Fruit fly (Drosophila melanogaster) whole organism, embryonic: ENCODE results near the gene CG10337.

Experiments
- B-H1 ChIP-seq: fragments of 200-800 bp; sonication (Bioruptor generic); IDR thresholded peaks from 3 replicates; pipeline ENCODE4 v1.3.6; 2022; ENCODE audit warnings: missing biosample characterization, missing genetic modification characterization
- Bgb ChIP-seq: fragments of 200-800 bp; sonication (Bioruptor generic); IDR thresholded peaks from 2 replicates; pipeline ENCODE4 v1.3.6; 2022; ENCODE audit warnings: missing biosample characterization, missing genetic modification characterization; ENCODE audit not compliant: partially characterized antibody
- CG10274 ChIP-seq: fragments of 200-800 bp; sonication (Bioruptor generic); optimal IDR thresholded peaks from 3 replicates; lab custom pipeline; 2017; ENCODE audit warnings: missing biosample characterization, mild to moderate bottlenecking, missing genetic modification characterization
- CG10462 ChIP-seq: fragments of 200-800 bp; sonication (Bioruptor generic); optimal IDR thresholded peaks from 2 replicates; lab custom pipeline; 2016; ENCODE audit warnings: missing biosample characterization, missing genetic modification characterization
- CG10959 ChIP-seq: fragments of 200-800 bp; sonication (Bioruptor generic); IDR thresholded peaks from 2 replicates; pipeline ENCODE4 v1.3.6; 2022; ENCODE audit warnings: missing biosample characterization, missing genetic modification characterization
- CG12104 ChIP-seq: fragments of 200-800 bp; sonication (Bioruptor generic); optimal IDR thresholded peaks from 3 replicates; lab custom pipeline; 2016; ENCODE audit warnings: missing biosample characterization, missing genetic modification characterization
- CG1233 ChIP-seq: fragments of 200-800 bp; sonication (Bioruptor generic); optimal IDR thresholded peaks from 4 replicates; lab custom pipeline; 2018; ENCODE audit warnings: missing biosample characterization, mild to moderate bottlenecking, missing genetic modification characterization
- CG14441 ChIP-seq: fragments of 200-800 bp; sonication (Bioruptor generic); IDR thresholded peaks from 2 replicates; pipeline ENCODE4 v1.3.6; 2022; ENCODE audit warnings: missing biosample characterization, missing genetic modification characterization
- CG15011 ChIP-seq: fragments of 200-800 bp; sonication (Bioruptor generic); optimal IDR thresholded peaks from 3 replicates; lab custom pipeline; 2018; ENCODE audit warnings: missing biosample characterization, mild to moderate bottlenecking, missing genetic modification characterization
- CG16779 ChIP-seq: fragments of 200-800 bp; sonication (Bioruptor generic); IDR thresholded peaks from 2 replicates; pipeline ENCODE4 v1.3.6; 2022; ENCODE audit warnings: missing biosample characterization, missing genetic modification characterization
- CG17328 ChIP-seq: fragments of 200-800 bp; sonication (Bioruptor generic); IDR thresholded peaks from 2 replicates; pipeline ENCODE4 v1.3.6; 2022; ENCODE audit warnings: missing biosample characterization, missing genetic modification characterization
- CG17829 ChIP-seq: fragments of 200-800 bp; optimal IDR thresholded peaks from 2 replicates; lab custom pipeline; 2019; ENCODE audit warnings: missing biosample characterization, mild to moderate bottlenecking, missing genetic modification characterization, moderate library complexity
- CG2875 ChIP-seq: fragments of 200-800 bp; sonication (Bioruptor generic); optimal IDR thresholded peaks from 2 replicates; lab custom pipeline; 2017; ENCODE audit warnings: missing biosample characterization, mild to moderate bottlenecking, missing genetic modification characterization, missing genetic modification reagents
- CG34376 ChIP-seq: fragments of 200-800 bp; sonication (Bioruptor generic); optimal IDR thresholded peaks from 2 replicates; lab custom pipeline; 2018; ENCODE audit warnings: missing biosample characterization, mild to moderate bottlenecking, missing genetic modification characterization
- CG5245 ChIP-seq: fragments of 200-800 bp; sonication (Bioruptor generic); optimal IDR thresholded peaks from 3 replicates; lab custom pipeline; 2016; ENCODE audit warnings: missing biosample characterization, missing genetic modification characterization
- CG6654 ChIP-seq: fragments of 200-800 bp; sonication (Bioruptor generic); optimal IDR thresholded peaks from 2 replicates; lab custom pipeline; 2017; ENCODE audit warnings: missing biosample characterization, mild to moderate bottlenecking, missing genetic modification characterization
- CG7271 ChIP-seq: fragments of 200-800 bp; sonication (Bioruptor generic); optimal IDR thresholded peaks from 2 replicates; lab custom pipeline; 2018; ENCODE audit warnings: missing biosample characterization, mild to moderate bottlenecking, missing genetic modification characterization, moderate library complexity
- CG7963 ChIP-seq: fragments of 200-800 bp; sonication (Bioruptor generic); IDR thresholded peaks from 3 replicates; pipeline ENCODE4 v1.3.6; 2022; ENCODE audit warnings: missing biosample characterization, missing genetic modification characterization; ENCODE audit not compliant: partially characterized antibody
- CG8290 ChIP-seq, 3 experiments: fragments of 200-800 bp; sonication (Bioruptor generic); optimal IDR thresholded peaks; 2 replicates each; lab custom pipeline; 2016 to 2019; ENCODE audit warnings: missing biosample characterization in 3 of 3, missing genetic modification characterization in 3 of 3, mild to moderate bottlenecking in 2 of 3, moderate library complexity in 1 of 3
- CG9932 ChIP-seq: fragments of 200-800 bp; sonication (Bioruptor generic); IDR thresholded peaks from 2 replicates; pipeline ENCODE4 v1.3.6; 2022; ENCODE audit warnings: missing biosample characterization, missing genetic modification characterization
- Dbx ChIP-seq: fragments of 200-800 bp; sonication (Bioruptor generic); IDR thresholded peaks from 3 replicates; pipeline ENCODE4 v1.3.6; 2022; ENCODE audit warnings: missing biosample characterization, missing genetic modification characterization
- Dll ChIP-seq: fragments of 200-800 bp; sonication (Bioruptor generic); IDR thresholded peaks from 4 replicates; pipeline ENCODE4 v1.3.6; 2022; ENCODE audit warnings: missing biosample characterization, missing genetic modification characterization; ENCODE audit not compliant: partially characterized antibody
- Drgx ChIP-seq: fragments of 200-800 bp; sonication (Bioruptor generic); IDR thresholded peaks from 2 replicates; pipeline ENCODE4 v1.3.6; 2022; ENCODE audit warnings: missing biosample characterization, missing genetic modification characterization
- Kr ChIP-seq: fragments of 200-800 bp; sonication (Bioruptor generic); optimal IDR thresholded peaks from 2 replicates; lab custom pipeline; 2017; ENCODE audit warnings: missing biosample characterization, mild to moderate bottlenecking, missing genetic modification characterization
- MTF-1 ChIP-seq: fragments of 200-800 bp; sonication (Bioruptor generic); optimal IDR thresholded peaks from 2 replicates; lab custom pipeline; 2018; ENCODE audit warnings: missing biosample characterization, mild to moderate bottlenecking, missing genetic modification characterization, borderline replicate concordance
- Nf-YB ChIP-seq: fragments of 200-800 bp; sonication (Bioruptor generic); optimal IDR thresholded peaks from 3 replicates; lab custom pipeline; 2019; ENCODE audit warnings: missing biosample characterization, mild to moderate bottlenecking, missing genetic modification characterization, moderate library complexity
- NfI ChIP-seq: fragments of 200-800 bp; sonication (Bioruptor generic); optimal IDR thresholded peaks from 3 replicates; lab custom pipeline; 2018; ENCODE audit warnings: missing biosample characterization, mild to moderate bottlenecking, missing genetic modification characterization, moderate library complexity
- Opbp ChIP-seq: fragments of 200-800 bp; sonication (Bioruptor generic); IDR thresholded peaks from 3 replicates; pipeline ENCODE4 v1.3.6; 2022; ENCODE audit warnings: missing biosample characterization, missing genetic modification characterization; ENCODE audit not compliant: partially characterized antibody
- Ptx1 ChIP-seq: fragments of 200-800 bp; sonication (Bioruptor generic); IDR thresholded peaks from 2 replicates; pipeline ENCODE4 v1.3.6; 2022; ENCODE audit warnings: missing biosample characterization, missing genetic modification characterization
- Usf ChIP-seq: fragments of 200-800 bp; sonication (Bioruptor generic); optimal IDR thresholded peaks from 2 replicates; lab custom pipeline; 2017; ENCODE audit warnings: missing genotype, missing biosample characterization, missing genetic modification characterization
- ci ChIP-seq: fragments of 200-800 bp; sonication (Bioruptor generic); IDR thresholded peaks from 3 replicates; pipeline ENCODE4 v1.3.6; 2022; ENCODE audit warnings: missing biosample characterization, missing genetic modification characterization
- crol ChIP-seq: fragments of 200-800 bp; sonication (Bioruptor generic); IDR thresholded peaks from 2 replicates; pipeline ENCODE4 v1.3.6; 2022; ENCODE audit warnings: missing biosample characterization, missing genetic modification characterization
- emc ChIP-seq: fragments of 200-800 bp; sonication (Bioruptor generic); optimal IDR thresholded peaks from 2 replicates; lab custom pipeline; 2016; ENCODE audit warnings: missing biosample characterization, missing genetic modification characterization
- ems ChIP-seq: fragments of 200-800 bp; sonication (Bioruptor generic); optimal IDR thresholded peaks from 3 replicates; lab custom pipeline; 2016; ENCODE audit warnings: missing biosample characterization, missing genetic modification characterization
- exex ChIP-seq: fragments of 200-800 bp; sonication (Bioruptor generic); optimal IDR thresholded peaks from 4 replicates; lab custom pipeline; 2018; ENCODE audit warnings: missing biosample characterization, mild to moderate bottlenecking, missing genetic modification characterization, moderate library complexity
- fd64A ChIP-seq: fragments of 200-800 bp; sonication (Bioruptor generic); optimal IDR thresholded peaks from 3 replicates; lab custom pipeline; 2018; ENCODE audit warnings: missing biosample characterization, mild to moderate bottlenecking, missing genetic modification characterization
- ind ChIP-seq: fragments of 200-800 bp; sonication (Bioruptor generic); optimal IDR thresholded peaks from 3 replicates; lab custom pipeline; 2016; ENCODE audit warnings: missing biosample characterization, missing genetic modification characterization
- inv ChIP-seq: fragments of 200-800 bp; sonication (Bioruptor generic); IDR thresholded peaks from 2 replicates; pipeline ENCODE4 v1.3.6; 2022; ENCODE audit warnings: missing biosample characterization, missing genetic modification characterization; ENCODE audit not compliant: partially characterized antibody
- jigr1 ChIP-seq: fragments of 200-800 bp; sonication (Bioruptor generic); IDR thresholded peaks from 3 replicates; pipeline ENCODE4 v1.3.6; 2022; ENCODE audit warnings: missing biosample characterization, missing genetic modification characterization
- klu ChIP-seq: fragments of 200-800 bp; sonication (Bioruptor generic); IDR thresholded peaks from 2 replicates; pipeline ENCODE4 v1.3.6; 2022; ENCODE audit warnings: missing biosample characterization, missing genetic modification characterization
- nerfin-2 ChIP-seq: fragments of 200-800 bp; sonication (Bioruptor generic); IDR thresholded peaks from 2 replicates; pipeline ENCODE4 v1.3.6; 2022; ENCODE audit warnings: missing biosample characterization, missing genetic modification characterization; ENCODE audit not compliant: partially characterized antibody
- pnt ChIP-seq: fragments of 200-800 bp; sonication (Bioruptor generic); optimal IDR thresholded peaks from 3 replicates; lab custom pipeline; 2016; ENCODE audit warnings: missing biosample characterization, missing genetic modification characterization
- sim ChIP-seq: fragments of 200-800 bp; sonication (Bioruptor generic); IDR thresholded peaks from 2 replicates; pipeline ENCODE4 v1.3.6; 2022; ENCODE audit warnings: missing biosample characterization, missing genetic modification characterization
- slbo ChIP-seq: fragments of 200-800 bp; sonication (Bioruptor generic); IDR thresholded peaks from 2 replicates; pipeline ENCODE4 v1.3.6; 2022; ENCODE audit warnings: missing biosample characterization, missing genetic modification characterization
- sqz ChIP-seq: fragments of 200-800 bp; sonication (Bioruptor generic); optimal IDR thresholded peaks from 3 replicates; lab custom pipeline; 2018; ENCODE audit warnings: missing biosample characterization, mild to moderate bottlenecking, missing genetic modification characterization
- ssp ChIP-seq: fragments of 200-800 bp; sonication (Bioruptor generic); IDR thresholded peaks from 2 replicates; pipeline ENCODE4 v1.3.6; 2022; ENCODE audit warnings: missing biosample characterization, missing genetic modification characterization
- tx ChIP-seq: fragments of 200-800 bp; sonication (Bioruptor generic); optimal IDR thresholded peaks from 2 replicates; lab custom pipeline; 2016; ENCODE audit warnings: missing biosample characterization, missing genetic modification characterization
- vnd ChIP-seq: fragments of 200-800 bp; sonication (Bioruptor generic); IDR thresholded peaks from 3 replicates; pipeline ENCODE4 v1.3.6; 2022; ENCODE audit warnings: missing biosample characterization, missing genetic modification characterization; ENCODE audit not compliant: partially characterized antibody

Gene CG10337

dm6 chr2L:19546869-19547710 is at the start of gene CG10337 (continued):
- TF ChIP-seq ci, result no peak; the same call in 2 of the 3 replicates
- no peak for TF ChIP-seq CG8290 (GFP tag; optimal IDR thresholded peaks at IDR 0.05; lab: Kevin White, UChicago)
- peak in 1 of 2 experiments; percentile 77 for TF ChIP-seq CG8290 (tag; optimal IDR thresholded peaks at IDR 0.05; lab: Kevin White, UChicago)
- TF ChIP-seq Bgb, result no peak
- no peak for TF ChIP-seq emc (GFP tag; lab: Kevin White, UChicago)
- TF ChIP-seq CG1233 (GFP tag; lab: Kevin White, UChicago), result peak; percentile 30
- no peak for TF ChIP-seq vnd (GFP tag; lab: Robert Waterston, UW)
- no peak for TF ChIP-seq CG10959 (GFP tag; lab: Robert Waterston, UW)
- TF ChIP-seq CG17829 (tag; lab: Kevin White, UChicago), result peak; percentile 5
- TF ChIP-seq tx (GFP tag; lab: Kevin White, UChicago), result peak; percentile 39
- no peak for TF ChIP-seq MTF-1 (GFP tag; lab: Kevin White, UChicago)
- TF ChIP-seq pnt (GFP tag; lab: Kevin White, UChicago), result peak; percentile 1
- TF ChIP-seq CG5245, result no peak
- TF ChIP-seq Opbp (GFP tag; lab: Robert Waterston, UW), result no peak
- TF ChIP-seq CG10462, result no peak
- peak; percentile 42 for TF ChIP-seq Nf-YB (GFP tag; lab: Kevin White, UChicago)
- TF ChIP-seq Dll, result no peak
- TF ChIP-seq CG7271, result no peak
- TF ChIP-seq nerfin-2 (GFP tag; lab: Robert Waterston, UW), result no peak
- peak; percentile 95 for TF ChIP-seq CG10274 (GFP tag; lab: Kevin White, UChicago)
- TF ChIP-seq CG14441 (GFP tag; lab: Robert Waterston, UW), result peak; percentile 54; the same call in 1 of the 2 replicates
- peak; percentile 29; the same call in 1 of the 2 replicates for TF ChIP-seq slbo
- peak; percentile 22 for TF ChIP-seq CG2875 (GFP tag; lab: Kevin White, UChicago)
- peak; percentile 42 for TF ChIP-seq CG9932
- TF ChIP-seq CG7963 (GFP tag; lab: Robert Waterston, UW), result no peak
- no peak for TF ChIP-seq jigr1 (GFP tag; lab: Robert Waterston, UW)
- TF ChIP-seq Ptx1 (GFP tag; lab: Robert Waterston, UW), result peak; percentile 25; the same call in 1 of the 2 replicates
- peak; percentile 22 for TF ChIP-seq NfI
- TF ChIP-seq crol, result no peak
- TF ChIP-seq sim (GFP tag; lab: Robert Waterston, UW), result no peak
- TF ChIP-seq ind (GFP tag; lab: Kevin White, UChicago), result no peak
- TF ChIP-seq Usf, result no peak
- TF ChIP-seq sqz (GFP tag; lab: Kevin White, UChicago), result peak; percentile 35
- peak; percentile 69 for TF ChIP-seq exex (tag; lab: Kevin White, UChicago)
- TF ChIP-seq CG12104 (GFP tag; lab: Kevin White, UChicago), result peak; percentile 7
- TF ChIP-seq CG16779 (GFP tag; lab: Robert Waterston, UW), result no peak
- TF ChIP-seq ssp (GFP tag; lab: Robert Waterston, UW), result no peak
- TF ChIP-seq inv, result no peak
- no peak for TF ChIP-seq CG6654
- peak; percentile 51; the same call in 1 of the 3 replicates for TF ChIP-seq Dbx (GFP tag; lab: Robert Waterston, UW)
- TF ChIP-seq ems (GFP tag; lab: Kevin White, UChicago), result no peak
- TF ChIP-seq klu (GFP tag; lab: Robert Waterston, UW), result no peak
- peak; percentile 23 for TF ChIP-seq fd64A (GFP tag; lab: Kevin White, UChicago)
- TF ChIP-seq CG15011 (GFP tag; lab: Kevin White, UChicago), result peak; percentile 69
- TF ChIP-seq Drgx (GFP tag; lab: Robert Waterston, UW), result no peak
- TF ChIP-seq CG34376 (GFP tag; lab: Kevin White, UChicago), result peak; percentile 54
- no peak for TF ChIP-seq Kr
- TF ChIP-seq CG17328 (GFP tag; lab: Robert Waterston, UW), result peak; percentile 50
- TF ChIP-seq B-H1 (GFP tag; lab: Robert Waterston, UW), result no peak
